Fruit fly (Drosophila melanogaster) whole organism, adult: ENCODE data around the gene CG3062.

Experiments
- CG11617 ChIP-seq: fragments of 200-800 bp; sonication (Bioruptor generic); optimal IDR thresholded peaks from 2 replicates; lab custom pipeline; 2017; ENCODE audit warnings: mild to moderate bottlenecking, missing biosample characterization, missing genetic modification reagents, missing genetic modification characterization
- CG12768 ChIP-seq: fragments of 200-800 bp; sonication (Bioruptor generic); optimal IDR thresholded peaks from 2 replicates; lab custom pipeline; 2017; ENCODE audit warnings: missing biosample characterization, missing genetic modification characterization, mild to moderate bottlenecking, moderate library complexity, missing genetic modification reagents
- CG14711 ChIP-seq: fragments of 200-800 bp; sonication (Bioruptor generic); optimal IDR thresholded peaks from 2 replicates; lab custom pipeline; 2018; ENCODE audit warnings: missing biosample characterization, mild to moderate bottlenecking, missing genetic modification characterization, moderate library complexity
- CG1620 ChIP-seq: fragments of 200-800 bp; sonication (Bioruptor generic); optimal IDR thresholded peaks from 2 replicates; lab custom pipeline; 2016; ENCODE audit warnings: missing biosample characterization, missing genetic modification characterization
- CG33017 ChIP-seq: fragments of 200-800 bp; sonication (Bioruptor generic); optimal IDR thresholded peaks from 2 replicates; lab custom pipeline; 2018; ENCODE audit warnings: missing biosample characterization, mild to moderate bottlenecking, missing genetic modification characterization, moderate library complexity
- CG5204 ChIP-seq: fragments of 200-800 bp; sonication (Bioruptor generic); optimal IDR thresholded peaks from 2 replicates; lab custom pipeline; 2016; ENCODE audit warnings: missing biosample characterization, missing genetic modification characterization
- CG7045 ChIP-seq: fragments of 200-800 bp; sonication (Bioruptor generic); optimal IDR thresholded peaks from 2 replicates; lab custom pipeline; 2017; ENCODE audit warnings: missing biosample characterization, mild to moderate bottlenecking, missing genetic modification characterization
- Crg-1 ChIP-seq: fragments of 200-800 bp; sonication (Bioruptor generic); optimal IDR thresholded peaks from 2 replicates; lab custom pipeline; 2016; ENCODE audit warnings: missing biosample characterization, missing genetic modification characterization
- Mnt ChIP-seq: fragments of 200-800 bp; sonication (Bioruptor generic); optimal IDR thresholded peaks from 2 replicates; lab custom pipeline; 2016; ENCODE audit warnings: missing biosample characterization, mild to moderate bottlenecking, missing genetic modification characterization
- bab1 ChIP-seq: fragments of 200-800 bp; sonication (Bioruptor generic); optimal IDR thresholded peaks from 3 replicates; lab custom pipeline; 2019; ENCODE audit warnings: missing biosample characterization, mild to moderate bottlenecking, missing genetic modification characterization, moderate library complexity
- cic ChIP-seq: fragments of 200-800 bp; sonication (Bioruptor generic); optimal IDR thresholded peaks from 2 replicates; lab custom pipeline; 2017; ENCODE audit warnings: missing biosample characterization, mild to moderate bottlenecking, missing genetic modification characterization, moderate library complexity
- cnc ChIP-seq, 2 experiments: fragments of >200 bp; optimal IDR thresholded peaks; 2 replicates each; lab custom pipeline; 2017
- kay ChIP-seq: fragments of 200-800 bp; sonication (Bioruptor generic); peaks from one replicate; lab custom pipeline; 2016; ENCODE audit warnings: missing biosample characterization, missing genetic modification characterization, borderline replicate concordance
- toe ChIP-seq: fragments of 200-800 bp; sonication (Bioruptor generic); optimal IDR thresholded peaks from 2 replicates; lab custom pipeline; 2016; ENCODE audit warnings: missing biosample characterization, missing genetic modification characterization

dm6 chrX:4686150-4686549, 41.5 kb upstream of the CG3062 start:
- no peak for TF ChIP-seq Crg-1
- peak; percentile 87 for TF ChIP-seq kay (GFP tag; lab: Kevin White, UChicago)
- no peak for TF ChIP-seq cnc (optimal IDR thresholded peaks at IDR 0.05; lab: Kevin White, UChicago)
- TF ChIP-seq CG33017 (tag; lab: Kevin White, UChicago), result no peak
- no peak for TF ChIP-seq CG5204 (GFP tag; lab: Kevin White, UChicago)
- peak; percentile 61 for TF ChIP-seq Mnt (GFP tag; lab: Kevin White, UChicago)
- TF ChIP-seq CG1620 (GFP tag; lab: Kevin White, UChicago), result no peak
- TF ChIP-seq bab1 (GFP tag; lab: Kevin White, UChicago), result peak; percentile 14
- TF ChIP-seq cic, result peak; percentile 61
- no peak for TF ChIP-seq CG14711 (tag; lab: Kevin White, UChicago)
- peak; percentile 57 for TF ChIP-seq CG12768 (GFP tag; lab: Kevin White, UChicago)
- TF ChIP-seq CG7045, result peak; percentile 43
- peak; percentile 69 for TF ChIP-seq CG11617 (GFP tag; lab: Kevin White, UChicago)
- TF ChIP-seq toe (GFP tag; lab: Kevin White, UChicago), result no peak
